Fruit fly (Drosophila melanogaster): ENCODE data around the gene CG13046.

The CG13046 gene

dm6 chr3L:16288322-16288721, at the start of gene CG13046:
Gene CG13046 (minus strand): TSS chr3L:16288422.
- TF ChIP-seq CG17801 (GFP tag; optimal IDR thresholded peaks at IDR 0.05; ENCODE audit: partially characterized antibody), result no peak

- no peak for TF ChIP-seq CG17801 (GFP tag; optimal IDR thresholded peaks at IDR 0.05; ENCODE audit: partially characterized antibody)
Observed at dm6 chr3L:16337739-16338138, 49.5 kb upstream of the CG13046 start.

dm6 chr3L:16334876-16335275, 46.7 kb upstream of the CG13046 start:
- TF ChIP-seq CG17801 (GFP tag; optimal IDR thresholded peaks at IDR 0.05; ENCODE audit: partially characterized antibody), result no peak

dm6 chr3L:16333013-16333412, 44.8 kb upstream of the CG13046 start, which contains the start of gene CG13056:
Gene CG13056 (plus strand): TSS chr3L:16333313.
- no peak for TF ChIP-seq CG17801 (GFP tag; optimal IDR thresholded peaks at IDR 0.05; ENCODE audit: partially characterized antibody)

dm6 chr3L:16331633-16332032, 43.4 kb upstream of the CG13046 start, which contains the start of gene retinin:
Gene retinin (plus strand): TSS chr3L:16331933.
- TF ChIP-seq CG17801 (GFP tag; optimal IDR thresholded peaks at IDR 0.05; ENCODE audit: partially characterized antibody), result no peak

- TF ChIP-seq CG17801 (GFP tag; optimal IDR thresholded peaks at IDR 0.05; ENCODE audit: partially characterized antibody), result no peak
Observed at dm6 chr3L:16330740-16331139, 42.5 kb upstream of the CG13046 start, which contains the start of gene CG33060. Gene CG33060 (plus strand): TSS chr3L:16331040.

dm6 chr3L:16329495-16329894, 41.3 kb upstream of the CG13046 start, which contains the start of gene CG33061:
Gene CG33061 (plus strand): TSS chr3L:16329795.
- TF ChIP-seq CG17801 (GFP tag; optimal IDR thresholded peaks at IDR 0.05; ENCODE audit: partially characterized antibody), result no peak

- no peak for TF ChIP-seq CG17801 (GFP tag; optimal IDR thresholded peaks at IDR 0.05; ENCODE audit: partially characterized antibody)
Observed at dm6 chr3L:16328207-16328891, 40.1 kb upstream of the CG13046 start, which contains the start of gene CG13058. Gene CG13058 (plus strand): TSS chr3L:16328841.

dm6 chr3L:16327776-16328175, 39.6 kb upstream of the CG13046 start, which contains the start of gene CG13038:
Gene CG13038 (minus strand): TSS chr3L:16327893.
- TF ChIP-seq CG17801 (GFP tag; optimal IDR thresholded peaks at IDR 0.05; ENCODE audit: partially characterized antibody), result no peak

dm6 chr3L:16326657-16327056, 38.4 kb upstream of the CG13046 start, which contains the start of the genes CG13040 and CG13039:
Gene CG13040 (minus strand): TSS chr3L:16326757.
Gene CG13039 (minus strand): TSS chr3L:16326762.
- no peak for TF ChIP-seq CG17801 (GFP tag; optimal IDR thresholded peaks at IDR 0.05; ENCODE audit: partially characterized antibody)

dm6 chr3L:16323372-16323771, 35.1 kb upstream of the CG13046 start, which contains the start of gene CG13059:
Gene CG13059 (plus strand): TSS chr3L:16323672.
- no peak for TF ChIP-seq CG17801 (GFP tag; optimal IDR thresholded peaks at IDR 0.05; ENCODE audit: partially characterized antibody)

dm6 chr3L:16321172-16321571, 33.0 kb upstream of the CG13046 start, which contains the start of gene CG42718:
Gene CG42718 (minus strand): TSS chr3L:16321272.
- TF ChIP-seq CG17801 (GFP tag; optimal IDR thresholded peaks at IDR 0.05; ENCODE audit: partially characterized antibody), result no peak

dm6 chr3L:16319399-16319906, 31.2 kb upstream of the CG13046 start, which contains the start of the genes CG13041 and CG13060:
Gene CG13041 (minus strand): TSS chr3L:16319526.
Gene CG13060 (plus strand): TSS chr3L:16319856.
- TF ChIP-seq CG17801 (GFP tag; optimal IDR thresholded peaks at IDR 0.05; ENCODE audit: partially characterized antibody), result no peak

dm6 chr3L:16317724-16318123, 29.5 kb upstream of the CG13046 start, which contains the start of gene Nplp3:
Gene Nplp3 (plus strand): TSS chr3L:16318024.
- TF ChIP-seq CG17801 (GFP tag; optimal IDR thresholded peaks at IDR 0.05; ENCODE audit: partially characterized antibody), result no peak

dm6 chr3L:16313985-16314384, 25.8 kb upstream of the CG13046 start, which contains the start of gene CG13062:
Gene CG13062 (plus strand): TSS chr3L:16314285.
- no peak for TF ChIP-seq CG17801 (GFP tag; optimal IDR thresholded peaks at IDR 0.05; ENCODE audit: partially characterized antibody)

dm6 chr3L:16309972-16310371, 21.8 kb upstream of the CG13046 start:
- no peak for TF ChIP-seq CG17801 (GFP tag; optimal IDR thresholded peaks at IDR 0.05; ENCODE audit: partially characterized antibody)

All from ovary, adult (tissue).